Worm (Caenorhabditis elegans): ENCODE measurements around the gene Y67D8C.22.

Gene Y67D8C.22

DNA sequence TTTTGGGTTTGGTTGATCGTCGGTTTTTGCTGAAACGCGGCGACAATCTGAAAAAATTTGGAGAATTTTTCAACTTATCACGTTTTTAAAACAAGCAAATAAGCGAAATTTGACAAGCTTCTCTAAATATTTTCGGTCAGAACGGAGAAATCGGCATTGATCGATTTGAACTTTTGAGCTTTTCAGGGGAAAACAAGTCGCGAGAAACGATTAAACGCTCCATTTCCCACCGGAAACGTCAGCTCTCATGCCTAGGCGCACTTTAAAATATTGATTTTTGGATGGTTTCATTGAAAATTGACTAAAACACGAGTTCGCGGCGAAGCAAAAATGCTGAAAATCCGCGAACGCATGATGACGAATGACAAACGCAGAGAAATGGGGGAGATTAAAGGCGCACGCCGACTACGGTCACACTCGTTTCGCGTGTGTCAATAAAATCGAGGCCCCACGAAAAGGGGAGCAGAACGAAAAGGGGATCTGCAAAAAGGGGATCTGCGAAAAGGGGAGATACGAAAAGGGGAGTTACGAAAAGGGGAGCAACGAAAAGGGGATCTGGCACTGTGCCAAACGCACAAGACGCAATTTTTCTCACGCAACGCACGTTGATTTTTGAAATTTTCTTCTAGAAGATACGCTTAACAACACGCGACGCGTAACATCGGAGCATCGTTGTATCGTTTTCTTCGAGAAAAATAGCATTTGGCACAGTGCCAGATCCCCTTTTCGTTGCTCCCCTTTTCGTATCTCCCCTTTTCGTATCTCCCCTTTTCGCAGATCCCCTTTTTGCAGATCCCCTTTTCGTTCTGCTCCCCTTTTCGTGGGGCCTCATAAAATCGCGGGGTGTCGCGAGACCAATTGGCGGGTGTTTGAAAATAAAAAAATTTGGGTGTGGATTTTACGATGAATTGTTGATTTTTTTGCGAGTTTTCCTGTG lies 25.8 kb downstream of the Y67D8C.22 start, which contains the start of gene eel-1 (continued):
- TF ChIP-seq hmg-20 (GFP tag; IDR thresholded peaks at IDR 0.05), result peak; percentile 94
- TF ChIP-seq ceh-91 (GFP tag; IDR thresholded peaks at IDR 0.05), result peak; percentile 98
- TF ChIP-seq attf-3 (GFP tag; conservative IDR thresholded peaks at IDR 0.05), result peak; percentile 87
- TF ChIP-seq lir-1 (GFP tag; conservative IDR thresholded peaks at IDR 0.05), result peak; percentile 98
- TF ChIP-seq egl-18 (GFP tag; IDR thresholded peaks at IDR 0.05), result peak; percentile 96
- TF ChIP-seq F37B4.10 (GFP tag; IDR thresholded peaks at IDR 0.05), result peak; percentile 99
- peak; percentile 92 for TF ChIP-seq ceh-40 (GFP tag; IDR thresholded peaks at IDR 0.05)
- TF ChIP-seq B0035.1 (tag; optimal IDR thresholded peaks at IDR 0.05), result peak; percentile 79
- peak; percentile 98 for TF ChIP-seq C17E4.6 (GFP tag; IDR thresholded peaks at IDR 0.05)
- peak; percentile 91 for TF ChIP-seq zfh-2 (GFP tag; conservative IDR thresholded peaks at IDR 0.05)
- TF ChIP-seq B0019.2 (GFP tag; conservative IDR thresholded peaks at IDR 0.05), result peak; percentile 96
- 0 out of 2 replicates have a peak, but pooled peaks have one; percentile 82 for TF ChIP-seq nfya-2 (GFP tag; IDR thresholded peaks at IDR 0.05)
- TF ChIP-seq lsl-1 (GFP tag; optimal IDR thresholded peaks at IDR 0.05), result peak; percentile 95
- TF ChIP-seq mcd-1 (GFP tag; IDR thresholded peaks at IDR 0.05), result peak; percentile 98
- TF ChIP-seq let-526 (GFP tag; IDR thresholded peaks at IDR 0.05), result peak; percentile 98
- peak; percentile 73 for TF ChIP-seq F49E8.2 (tag; optimal IDR thresholded peaks at IDR 0.05; ENCODE audit: insufficient read depth)
- TF ChIP-seq K12H6.12 (tag; optimal IDR thresholded peaks at IDR 0.05), result peak; percentile 91
- peak; percentile 95 for TF ChIP-seq akir-1 (GFP tag; optimal IDR thresholded peaks at IDR 0.05)
- peak; percentile 94 for TF ChIP-seq tlf-1 (GFP tag; optimal IDR thresholded peaks at IDR 0.05)
- peak; percentile 99 for TF ChIP-seq Y95B8A.8 (GFP tag; IDR thresholded peaks at IDR 0.05)
- TF ChIP-seq D2030.7 (GFP tag; IDR thresholded peaks at IDR 0.05), result peak; percentile 99
- peak; percentile 95 for TF ChIP-seq Y53F4B.3 (GFP tag; IDR thresholded peaks at IDR 0.05)
- peak; percentile 69 for TF ChIP-seq gei-17 (GFP tag; optimal IDR thresholded peaks at IDR 0.05)
- peak; percentile 35 for TF ChIP-seq sptf-2 (GFP tag; optimal IDR thresholded peaks at IDR 0.05)
- TF ChIP-seq let-607 (tag; optimal IDR thresholded peaks at IDR 0.05), result peak; percentile 74 to 86
- TF ChIP-seq snpc-1.3 (tag; optimal IDR thresholded peaks at IDR 0.05; ENCODE audit: insufficient read depth), result peak; percentile 59
- TF ChIP-seq nhr-80 (tag; optimal IDR thresholded peaks at IDR 0.05), result peak; percentile 88
- TF ChIP-seq rcor-1 (GFP tag; IDR thresholded peaks at IDR 0.05), result peak; percentile 99
- TF ChIP-seq mxl-1 (tag; optimal IDR thresholded peaks at IDR 0.05), result peak; percentile 26
- TF ChIP-seq ztf-26 (tag; optimal IDR thresholded peaks at IDR 0.05), result peak; percentile 89
- TF ChIP-seq attf-6 (GFP tag; IDR thresholded peaks at IDR 0.05), result peak; percentile 88
- peak; percentile 92 for TF ChIP-seq athp-1 (tag; optimal IDR thresholded peaks at IDR 0.05)
- peak; percentile 47 for TF ChIP-seq F57A8.1 (GFP tag; optimal IDR thresholded peaks at IDR 0.05)
- peak; percentile 96 for TF ChIP-seq sea-2 (GFP tag; IDR thresholded peaks at IDR 0.05)
- TF ChIP-seq unc-130 (GFP tag; optimal IDR thresholded peaks at IDR 0.05), result peak; percentile 92
- TF ChIP-seq Y56A3A.18 (GFP tag; IDR thresholded peaks at IDR 0.05), result peak; percentile 98
- peak; percentile 99 for TF ChIP-seq K11D2.4 (GFP tag; IDR thresholded peaks at IDR 0.05)
- TF ChIP-seq aptf-2 (GFP tag; conservative IDR thresholded peaks at IDR 0.05), result peak; percentile 95
- peak; percentile 17 for TF ChIP-seq B0261.1 (tag; optimal IDR thresholded peaks at IDR 0.05)
- TF ChIP-seq ztf-28 (GFP tag; IDR thresholded peaks at IDR 0.05), result peak; percentile 99
- peak; percentile 97 for TF ChIP-seq aptf-3 (GFP tag; IDR thresholded peaks at IDR 0.05)
- peak; percentile 100 for TF ChIP-seq F33H1.4 (GFP tag; IDR thresholded peaks at IDR 0.05)
- TF ChIP-seq nhr-120 (GFP tag; IDR thresholded peaks at IDR 0.05), result peak; percentile 97
- TF ChIP-seq dox-1 (GFP tag; IDR thresholded peaks at IDR 0.05), result peak; percentile 99
- peak; percentile 99 for TF ChIP-seq Y53G8AR.9 (GFP tag; conservative IDR thresholded peaks at IDR 0.05)
- TF ChIP-seq ztf-18 (tag; optimal IDR thresholded peaks at IDR 0.05), result peak; percentile 87
